Fruit fly (Drosophila melanogaster): ENCODE results near the gene Hsp70Bbb.

Hsp70Bbb gene

dm6 chr3R:12456370-12456940 lies 45.9 kb upstream of the Hsp70Bbb start, which contains the start of gene trus (continued):
- TF ChIP-seq CG3407 (GFP tag; optimal IDR thresholded peaks at IDR 0.05) (no peak), CG33213 (GFP tag; optimal IDR thresholded peaks at IDR 0.05) (no peak), Max (GFP tag; optimal IDR thresholded peaks at IDR 0.05) (no peak), Myb (GFP tag; optimal IDR thresholded peaks at IDR 0.05) (peak; percentile 44), crc (GFP tag; optimal IDR thresholded peaks at IDR 0.05) (no peak), Dp (GFP tag; optimal IDR thresholded peaks at IDR 0.05) (peak; percentile 87), CG10959 (GFP tag; IDR thresholded peaks at IDR 0.05) (no peak), Oaz (GFP tag; IDR thresholded peaks at IDR 0.05) (no peak), sim (GFP tag; IDR thresholded peaks at IDR 0.05) (no peak), caup (GFP tag; optimal IDR thresholded peaks at IDR 0.05; ENCODE audit: severe bottlenecking) (no peak), hkb (optimal IDR thresholded peaks at IDR 0.05) (no peak), hkb (GFP tag; IDR thresholded peaks at IDR 0.05) (no peak), ase (GFP tag; IDR thresholded peaks at IDR 0.05) (no peak), CG9797 (GFP tag; optimal IDR thresholded peaks at IDR 0.05) (no peak), CG17361 (GFP tag; IDR thresholded peaks at IDR 0.05) (no peak), tio (GFP tag; optimal IDR thresholded peaks at IDR 0.05) (no peak), Ssrp (tag; optimal IDR thresholded peaks at IDR 0.05) (no peak), Hmr (GFP tag; optimal IDR thresholded peaks at IDR 0.05) (no peak), da (GFP tag; optimal IDR thresholded peaks at IDR 0.05) (no peak), nom (GFP tag; optimal IDR thresholded peaks at IDR 0.05) (no peak), Hey (tag; optimal IDR thresholded peaks at IDR 0.05) (no peak), fd3F (GFP tag; optimal IDR thresholded peaks at IDR 0.05) (no peak), Trl (optimal IDR thresholded peaks at IDR 0.05) (no peak), Trl (GFP tag; optimal IDR thresholded peaks at IDR 0.05) (no peak), Ravus (GFP tag; IDR thresholded peaks at IDR 0.05) (no peak), stwl (tag; optimal IDR thresholded peaks at IDR 0.05) (peak; percentile 74), CG31441 (GFP tag; IDR thresholded peaks at IDR 0.05) (no peak), CG17385 (GFP tag; optimal IDR thresholded peaks at IDR 0.05) (no peak), CG11560 (tag; IDR thresholded peaks at IDR 0.05) (peak; percentile 94), Bdp1 (GFP tag; optimal IDR thresholded peaks at IDR 0.05) (no peak), Neu2 (GFP tag; optimal IDR thresholded peaks at IDR 0.05; ENCODE audit: borderline replicate concordance) (no peak), lab (GFP tag; optimal IDR thresholded peaks at IDR 0.05) (no peak), CG13296 (GFP tag; optimal IDR thresholded peaks at IDR 0.05) (no peak), CG15479 (GFP tag; optimal IDR thresholded peaks at IDR 0.05) (no peak), CG3065 (GFP tag; optimal IDR thresholded peaks at IDR 0.05) (no peak), zfh1 (GFP tag; IDR thresholded peaks at IDR 0.05) (no peak), CG13287 (GFP tag; IDR thresholded peaks at IDR 0.05; ENCODE audit: partially characterized antibody) (peak; percentile 95), Adf1 (GFP tag; IDR thresholded peaks at IDR 0.05) (no peak), ash1 (GFP tag; optimal IDR thresholded peaks at IDR 0.05) (no peak), trem (tag; optimal IDR thresholded peaks at IDR 0.05) (peak; percentile 39), pb (GFP tag; optimal IDR thresholded peaks at IDR 0.05) (no peak), CG4854 (GFP tag; optimal IDR thresholded peaks at IDR 0.05) (no peak), CG10366 (GFP tag; IDR thresholded peaks at IDR 0.05) (no peak), Hr3 (GFP tag; optimal IDR thresholded peaks at IDR 0.05) (no peak), Lhr (GFP tag; optimal IDR thresholded peaks at IDR 0.05) (no peak), CG31365 (tag; optimal IDR thresholded peaks at IDR 0.05) (no peak), C15 (GFP tag; IDR thresholded peaks at IDR 0.05) (no peak), kah (GFP tag; optimal IDR thresholded peaks at IDR 0.05) (no peak), nerfin-1 (tag; optimal IDR thresholded peaks at IDR 0.05) (no peak), CG5180 (GFP tag; optimal IDR thresholded peaks at IDR 0.05) (no peak), unc-4 (GFP tag; IDR thresholded peaks at IDR 0.05; ENCODE audit: partially characterized antibody) (peak; percentile 91), shn (GFP tag; optimal IDR thresholded peaks at IDR 0.05) (no peak)
